Worm (Caenorhabditis elegans): Measurements from ENCODE around the gene rpl-23.

rpl-23 gene

DNA sequence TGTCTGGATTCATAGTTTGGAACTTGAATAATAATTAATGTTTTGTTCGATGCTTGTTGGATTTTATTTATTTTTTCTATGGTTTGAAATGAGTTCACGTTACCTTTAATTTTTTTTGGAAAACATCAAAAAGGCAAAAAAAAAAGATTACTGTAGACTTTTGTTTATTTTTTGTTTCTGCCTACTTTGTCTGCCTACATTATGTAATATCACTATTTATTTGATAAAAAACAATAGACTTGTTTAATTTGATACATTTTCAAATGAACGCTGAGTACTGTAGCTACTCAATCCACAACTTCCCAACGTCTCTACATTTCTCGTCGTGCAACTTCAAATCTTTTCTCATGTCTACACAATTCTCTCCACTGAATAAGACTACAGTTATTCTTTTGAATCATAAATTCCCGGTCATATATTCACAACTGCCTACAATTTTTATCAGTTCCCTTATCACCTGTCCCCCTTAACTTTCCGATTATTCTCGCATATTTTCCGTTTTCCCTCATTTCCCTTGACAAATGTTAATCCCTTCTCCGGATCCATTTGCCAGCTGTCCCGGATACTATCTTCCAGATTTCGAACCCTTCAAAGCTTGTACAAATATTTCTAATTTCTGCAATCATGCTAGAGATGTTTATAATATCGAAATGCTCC lies 25.2 kb upstream of the rpl-23 start, which contains the start of the genes B0244.9 and B0244.7:
Gene B0244.9 (minus strand): TSS at position 51 of the 657 bp plus-strand sequence.
Gene B0244.7 (plus strand): TSS at position 522 of the 657 bp plus-strand sequence.
- TF ChIP-seq tbx-8 (GFP tag; optimal IDR thresholded peaks at IDR 0.05) (no peak), lsy-2 (tag; optimal IDR thresholded peaks at IDR 0.05) (no peak), nhr-12 (tag; optimal IDR thresholded peaks at IDR 0.05) (no peak), sptf-1 (tag; optimal IDR thresholded peaks at IDR 0.05) (no peak), ceh-43 (GFP tag; optimal IDR thresholded peaks at IDR 0.05) (no peak), nhr-28 (tag; optimal IDR thresholded peaks at IDR 0.05) (no peak), ztf-11 (tag; optimal IDR thresholded peaks at IDR 0.05) (no peak), M03D4.4 (tag; optimal IDR thresholded peaks at IDR 0.05) (no peak), nhr-2 (tag; optimal IDR thresholded peaks at IDR 0.05) (no peak), nhr-237 (tag; optimal IDR thresholded peaks at IDR 0.05) (no peak), flh-1 (GFP tag; optimal IDR thresholded peaks at IDR 0.05) (no peak), unc-120 (tag; optimal IDR thresholded peaks at IDR 0.05; ENCODE audit: poor library complexity, severe bottlenecking) (no peak), ceh-83 (GFP tag; optimal IDR thresholded peaks at IDR 0.05) (no peak), bed-3 (GFP tag; optimal IDR thresholded peaks at IDR 0.05) (no peak), cnd-1 (tag; optimal IDR thresholded peaks at IDR 0.05) (no peak), elt-1 (tag; optimal IDR thresholded peaks at IDR 0.05; ENCODE audit: borderline replicate concordance, insufficient read depth) (no peak), elt-3 (tag; optimal IDR thresholded peaks at IDR 0.05) (no peak), lin-32 (GFP tag; optimal IDR thresholded peaks at IDR 0.05) (no peak), unc-39 (tag; optimal IDR thresholded peaks at IDR 0.05) (no peak)

DNA sequence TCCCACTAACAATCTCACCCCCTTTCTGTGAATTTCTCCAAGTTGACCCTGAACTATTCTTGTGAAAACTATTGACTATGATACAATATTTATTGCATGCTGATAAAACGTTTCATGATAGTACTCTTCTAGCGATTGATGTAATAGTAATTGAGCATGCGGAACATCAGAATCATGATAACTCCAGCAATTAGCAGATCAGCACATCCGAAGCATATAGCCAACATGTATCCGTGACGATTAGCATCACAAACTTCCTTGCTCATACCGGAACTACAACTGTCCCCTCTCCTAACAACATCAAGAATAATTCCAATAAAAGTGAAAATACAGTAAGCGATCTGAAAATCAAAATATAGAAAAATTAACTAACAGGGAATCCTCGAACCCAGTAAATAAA lies 24.1 kb upstream of the rpl-23 start:
- TF ChIP-seq lin-32 (GFP tag; optimal IDR thresholded peaks at IDR 0.05) (no peak), ceh-83 (GFP tag; optimal IDR thresholded peaks at IDR 0.05) (no peak), elt-3 (tag; optimal IDR thresholded peaks at IDR 0.05) (no peak), drap-1 (GFP tag; optimal IDR thresholded peaks at IDR 0.05) (no peak)

DNA sequence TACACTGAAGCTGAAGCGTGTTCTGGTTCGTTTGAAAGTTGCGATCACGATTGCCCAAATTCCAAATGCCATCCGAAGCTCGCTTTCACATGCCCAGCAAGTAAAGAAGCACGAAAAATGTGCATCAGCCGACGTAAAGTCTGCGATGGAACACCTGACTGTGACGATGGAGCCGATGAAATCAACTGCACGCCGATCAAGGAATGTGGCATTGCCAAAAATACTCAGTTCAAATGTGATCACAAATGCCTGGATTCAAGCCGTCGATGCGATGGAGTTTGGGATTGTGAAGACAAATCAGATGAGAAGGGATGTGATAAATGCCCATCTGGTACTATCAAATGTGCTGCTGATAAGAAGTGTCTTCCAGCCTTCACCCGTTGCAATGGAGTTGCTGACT lies 23.4 kb upstream of the rpl-23 start:
- TF ChIP-seq tbx-8 (GFP tag; optimal IDR thresholded peaks at IDR 0.05) (no peak), nhr-237 (tag; optimal IDR thresholded peaks at IDR 0.05) (no peak), lin-13 (tag; optimal IDR thresholded peaks at IDR 0.05) (no peak), pha-4 (tag; optimal IDR thresholded peaks at IDR 0.05) (no peak), elt-3 (tag; optimal IDR thresholded peaks at IDR 0.05) (no peak), ztf-11 (tag; optimal IDR thresholded peaks at IDR 0.05) (no peak), unc-62 (GFP tag; optimal IDR thresholded peaks at IDR 0.05) (no peak), M03D4.4 (tag; optimal IDR thresholded peaks at IDR 0.05) (no peak), zip-8 (tag; optimal IDR thresholded peaks at IDR 0.05) (no peak), nhr-28 (tag; optimal IDR thresholded peaks at IDR 0.05) (no peak)

DNA sequence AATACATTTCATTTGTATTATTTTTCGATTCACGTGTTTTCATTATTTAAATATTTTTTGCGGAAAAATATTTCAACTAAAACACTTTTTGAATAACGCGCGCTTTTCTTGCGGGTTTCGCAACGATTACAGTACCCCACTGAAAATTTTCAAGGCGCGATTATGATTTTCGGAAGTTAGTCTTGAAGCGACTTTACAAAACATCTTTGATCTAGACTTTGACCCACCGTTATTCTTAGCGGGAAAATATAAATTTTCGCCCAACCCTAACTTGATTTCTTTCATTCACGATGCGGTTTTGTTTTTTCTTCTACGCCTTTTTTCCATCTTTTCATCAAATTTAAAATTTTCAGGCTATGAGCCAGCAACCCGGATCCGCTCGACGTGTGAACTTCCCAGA lies 21.9 kb upstream of the rpl-23 start, which contains the start of gene egg-1:
Gene egg-1 (plus strand): TSS at position 354 of the 400 bp plus-strand sequence.
- no peak for TF ChIP-seq zip-8 (tag; optimal IDR thresholded peaks at IDR 0.05)

- TF ChIP-seq ces-1 (GFP tag; optimal IDR thresholded peaks at IDR 0.05) (no peak), M03D4.4 (tag; optimal IDR thresholded peaks at IDR 0.05) (no peak)
Observed at ce11 chrIII:5722550-5722949, 16.6 kb upstream of the rpl-23 start, which contains the start of gene wrm-1. TSS of gene wrm-1 (plus strand) at chrIII:5722850.

DNA sequence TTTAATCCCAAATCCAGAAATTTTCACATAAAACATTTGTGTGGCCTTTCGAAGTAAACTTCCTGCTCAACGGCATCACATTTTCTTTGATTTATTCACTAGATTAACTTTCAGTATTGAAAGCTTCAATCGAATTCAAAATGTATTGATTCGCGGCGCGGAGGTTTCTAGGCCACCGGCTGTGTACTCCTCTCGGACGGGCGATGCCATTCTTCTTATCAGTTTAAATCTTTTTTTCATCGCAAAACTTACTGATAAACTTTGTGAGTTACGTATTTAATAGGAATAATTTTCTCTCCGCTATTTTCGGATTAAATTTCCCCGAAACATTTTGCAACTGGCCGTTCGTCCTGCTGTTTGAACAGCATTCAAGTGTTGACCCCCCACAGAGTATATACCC lies 16.0 kb upstream of the rpl-23 start:
- TF ChIP-seq tbx-8 (GFP tag; optimal IDR thresholded peaks at IDR 0.05) (no peak), nhr-28 (tag; optimal IDR thresholded peaks at IDR 0.05) (no peak), mep-1 (tag; optimal IDR thresholded peaks at IDR 0.05) (peak; percentile 24), ces-1 (GFP tag; optimal IDR thresholded peaks at IDR 0.05) (peak; percentile 38)

- TF ChIP-seq blmp-1 (tag; optimal IDR thresholded peaks at IDR 0.05) (no peak), ces-1 (GFP tag; optimal IDR thresholded peaks at IDR 0.05) (peak; percentile 45), ham-2 (GFP tag; optimal IDR thresholded peaks at IDR 0.05) (no peak), lsy-2 (tag; optimal IDR thresholded peaks at IDR 0.05) (no peak), unc-62 (GFP tag; optimal IDR thresholded peaks at IDR 0.05) (peak; percentile 75)
Observed at ce11 chrIII:5721488-5721887, 15.6 kb upstream of the rpl-23 start.

Measured in whole organism, mixed stage, embryonic.